Worm (Caenorhabditis elegans) whole organism, L2 larva: Measurements from ENCODE around the gene F16F9.4.

Experiments
- C34F6.9 ChIP-seq: fragments of 150-350 bp; optimal IDR thresholded peaks from 2 replicates; lab custom pipeline; 2014; ENCODE audit warnings: missing biosample characterization, missing genetic modification characterization
- F13H6.1 ChIP-seq: sonication (generic microtip); optimal IDR thresholded peaks from 2 replicates; lab custom pipeline; 2016; ENCODE audit warnings: missing genetic modification characterization, missing compliant biosample characterization
- R02D3.7 ChIP-seq: fragments of 150-350 bp; optimal IDR thresholded peaks from 2 replicates; lab custom pipeline; 2014; ENCODE audit warnings: missing biosample characterization, missing genetic modification characterization
- Y55F3AM.14 ChIP-seq: fragments of 200-800 bp; sonication (Bioruptor generic); optimal IDR thresholded peaks from 2 replicates; lab custom pipeline; 2018; ENCODE audit warnings: mild to moderate bottlenecking, missing genetic modification characterization, missing compliant biosample characterization
- ZK546.5 ChIP-seq: sonication (generic microtip); optimal IDR thresholded peaks from 2 replicates; lab custom pipeline; 2017; ENCODE audit warnings: missing biosample characterization, missing genetic modification characterization
- alr-1 ChIP-seq: fragments of 150-350 bp; optimal IDR thresholded peaks from 2 replicates; lab custom pipeline; 2014; ENCODE audit warnings: missing biosample characterization, missing genetic modification characterization
- aly-2 ChIP-seq: fragments of 150-350 bp; optimal IDR thresholded peaks from 2 replicates; lab custom pipeline; 2014; ENCODE audit warnings: missing biosample characterization, missing genetic modification characterization
- ama-1 ChIP-seq: fragments of 150-350 bp; optimal IDR thresholded peaks from 2 replicates; lab custom pipeline; 2018; ENCODE audit warnings: inconsistent platforms
- blmp-1 ChIP-seq: sonication (generic microtip); optimal IDR thresholded peaks from 2 replicates; lab custom pipeline; 2017; ENCODE audit warnings: missing genetic modification characterization, mild to moderate bottlenecking, missing compliant biosample characterization, antibody characterized with exemption, moderate library complexity; ENCODE audit not compliant: insufficient read depth
- ceh-16 ChIP-seq: fragments of 150-350 bp; optimal IDR thresholded peaks from 2 replicates; lab custom pipeline; 2014; ENCODE audit warnings: missing biosample characterization, missing genetic modification characterization
- ceh-82 ChIP-seq: fragments of 150-350 bp; optimal IDR thresholded peaks from 2 replicates; lab custom pipeline; 2014; ENCODE audit warnings: missing biosample characterization, missing genetic modification characterization
- crh-2 ChIP-seq: sonication (generic microtip); optimal IDR thresholded peaks from 2 replicates; lab custom pipeline; 2017; ENCODE audit warnings: missing biosample characterization, missing genetic modification characterization
- dmd-4 ChIP-seq: sonication (generic microtip); optimal IDR thresholded peaks from 2 replicates; lab custom pipeline; 2017; ENCODE audit warnings: missing biosample characterization, missing genetic modification characterization
- egl-27 ChIP-seq: sonication (generic microtip); optimal IDR thresholded peaks from 3 replicates; lab custom pipeline; 2017; ENCODE audit warnings: missing biosample characterization, missing genetic modification reagents, missing genetic modification characterization
- elt-1 ChIP-seq: fragments of 150-350 bp; optimal IDR thresholded peaks from 2 replicates; lab custom pipeline; 2014; ENCODE audit warnings: missing biosample characterization, missing genetic modification characterization
- elt-3 ChIP-seq: sonication (generic microtip); optimal IDR thresholded peaks from 2 replicates; lab custom pipeline; 2017; ENCODE audit warnings: missing biosample characterization, missing genetic modification characterization
- fos-1 ChIP-seq: fragments of 150-350 bp; optimal IDR thresholded peaks from 2 replicates; lab custom pipeline; 2014; ENCODE audit warnings: missing biosample characterization, missing genetic modification characterization
- gmeb-1 ChIP-seq: fragments of 150-350 bp; optimal IDR thresholded peaks from 2 replicates; lab custom pipeline; 2014; ENCODE audit warnings: missing biosample characterization, missing genetic modification characterization
- lin-11 ChIP-seq: fragments of 150-350 bp; sonication (generic microtip); optimal IDR thresholded peaks from 2 replicates; lab custom pipeline; 2014; ENCODE audit warnings: missing biosample characterization, missing genetic modification characterization, inconsistent platforms, mixed read lengths
- lin-13 ChIP-seq: fragments of 150-350 bp; optimal IDR thresholded peaks from 2 replicates; lab custom pipeline; 2014; ENCODE audit warnings: missing biosample characterization, missing genetic modification reagents, missing genetic modification characterization
- lin-39 ChIP-seq: fragments of 150-350 bp; optimal IDR thresholded peaks from 2 replicates; lab custom pipeline; 2014; ENCODE audit warnings: missing biosample characterization, missing genetic modification reagents, missing genetic modification characterization
- lsy-2 ChIP-seq, 2 experiments: fragments of 150-350 bp in 1 of 2; sonication (generic microtip) in 1 of 2; optimal IDR thresholded peaks; 2 replicates each; lab custom pipeline; 2014 to 2017; ENCODE audit warnings: missing biosample characterization in 2 of 2, missing genetic modification characterization in 2 of 2
- mab-5 ChIP-seq: fragments of 150-350 bp; optimal IDR thresholded peaks from 2 replicates; lab custom pipeline; 2014; ENCODE audit warnings: missing biosample characterization, missing genetic modification characterization
- mbf-1 ChIP-seq: sonication (generic microtip); optimal IDR thresholded peaks from 2 replicates; lab custom pipeline; 2017; ENCODE audit warnings: missing biosample characterization, missing genetic modification characterization
- mdl-1 ChIP-seq, 2 experiments: fragments of 150-350 bp in 1 of 2; sonication (generic microtip) in 1 of 2; optimal IDR thresholded peaks; 2 replicates each; lab custom pipeline; 2017; ENCODE audit warnings: missing biosample characterization in 2 of 2, missing genetic modification characterization in 2 of 2
- nhr-10 ChIP-seq: sonication (generic microtip); optimal IDR thresholded peaks from 2 replicates; lab custom pipeline; 2017; ENCODE audit warnings: missing biosample characterization, missing genetic modification characterization
- nhr-11 ChIP-seq: fragments of 150-350 bp; optimal IDR thresholded peaks from 2 replicates; lab custom pipeline; 2014; ENCODE audit warnings: missing biosample characterization, missing genetic modification characterization
- nhr-12 ChIP-seq: fragments of 150-350 bp; optimal IDR thresholded peaks from 2 replicates; lab custom pipeline; 2014; ENCODE audit warnings: missing biosample characterization, missing genetic modification characterization
- nhr-129 ChIP-seq: fragments of 150-350 bp; optimal IDR thresholded peaks from 2 replicates; lab custom pipeline; 2014; ENCODE audit warnings: missing biosample characterization, missing genetic modification characterization
- nhr-21 ChIP-seq: fragments of 150-350 bp; optimal IDR thresholded peaks from 2 replicates; lab custom pipeline; 2014; ENCODE audit warnings: missing biosample characterization, missing genetic modification characterization
- nhr-23 ChIP-seq: fragments of 150-350 bp; optimal IDR thresholded peaks from 2 replicates; lab custom pipeline; 2014; ENCODE audit warnings: missing biosample characterization, missing genetic modification reagents, missing genetic modification characterization
- nhr-237 ChIP-seq: fragments of 150-350 bp; optimal IDR thresholded peaks from 2 replicates; lab custom pipeline; 2014; ENCODE audit warnings: missing biosample characterization, missing genetic modification characterization
- nhr-25 ChIP-seq: fragments of 150-350 bp; sonication (generic microtip); optimal IDR thresholded peaks from 3 replicates; lab custom pipeline; 2014; ENCODE audit warnings: missing biosample characterization, missing genetic modification characterization
- nhr-6 ChIP-seq: fragments of 150-350 bp; optimal IDR thresholded peaks from 2 replicates; lab custom pipeline; 2014; ENCODE audit warnings: missing biosample characterization, missing genetic modification characterization
- nhr-77 ChIP-seq: fragments of 150-350 bp; optimal IDR thresholded peaks from 2 replicates; lab custom pipeline; 2014; ENCODE audit warnings: missing biosample characterization, missing genetic modification characterization
- peb-1 ChIP-seq: fragments of 150-350 bp; optimal IDR thresholded peaks from 2 replicates; lab custom pipeline; 2014; ENCODE audit warnings: missing biosample characterization, missing genetic modification characterization
- sem-4 ChIP-seq: fragments of 150-350 bp; optimal IDR thresholded peaks from 2 replicates; lab custom pipeline; 2014; ENCODE audit warnings: missing biosample characterization, missing genetic modification reagents, missing genetic modification characterization
- skn-1 ChIP-seq: sonication (generic microtip); optimal IDR thresholded peaks from 2 replicates; lab custom pipeline; 2017; ENCODE audit warnings: missing biosample characterization, missing genetic modification characterization
- sma-3 ChIP-seq: sonication (generic microtip); optimal IDR thresholded peaks from 2 replicates; lab custom pipeline; 2016; ENCODE audit warnings: missing genetic modification reagents, missing genetic modification characterization, missing compliant biosample characterization
- sma-9 ChIP-seq, 2 experiments: fragments of 150-350 bp in 1 of 2; sonication (generic microtip) in 1 of 2; optimal IDR thresholded peaks; 2 replicates each; lab custom pipeline; 2014 to 2016; ENCODE audit warnings: missing genetic modification characterization in 2 of 2, mild to moderate bottlenecking in 1 of 2, missing biosample characterization in 1 of 2, missing compliant biosample characterization in 1 of 2, missing genetic modification reagents in 1 of 2, moderate library complexity in 1 of 2
- snpc-4 ChIP-seq: fragments of 150-350 bp; optimal IDR thresholded peaks from 2 replicates; lab custom pipeline; 2014; ENCODE audit warnings: missing biosample characterization, missing genetic modification characterization
- unc-39 ChIP-seq: fragments of 150-350 bp; optimal IDR thresholded peaks from 2 replicates; lab custom pipeline; 2014; ENCODE audit warnings: missing biosample characterization, missing genetic modification characterization
- unc-55 ChIP-seq: fragments of 150-350 bp; sonication (generic microtip); optimal IDR thresholded peaks from 3 replicates; lab custom pipeline; 2014; ENCODE audit warnings: missing biosample characterization, missing genetic modification reagents, missing genetic modification characterization
- unc-62 ChIP-seq: fragments of 150-350 bp; optimal IDR thresholded peaks from 2 replicates; lab custom pipeline; 2014; ENCODE audit warnings: missing biosample characterization, missing genetic modification reagents, missing genetic modification characterization
- zag-1 ChIP-seq: fragments of 150-350 bp; optimal IDR thresholded peaks from 2 replicates; lab custom pipeline; 2014; ENCODE audit warnings: missing biosample characterization, missing genetic modification characterization
- ztf-1 ChIP-seq: fragments of 200-800 bp; sonication (Bioruptor generic); conservative IDR thresholded peaks from 2 replicates; pipeline ENCODE4 v1.3.6; 2022; ENCODE audit warnings: missing genetic modification characterization, missing compliant biosample characterization
- ztf-11 ChIP-seq: sonication (generic microtip); optimal IDR thresholded peaks from 2 replicates; lab custom pipeline; 2017; ENCODE audit warnings: missing biosample characterization, missing genetic modification characterization
- ztf-4 ChIP-seq: fragments of 150-350 bp; optimal IDR thresholded peaks from 2 replicates; lab custom pipeline; 2014; ENCODE audit warnings: missing biosample characterization, missing genetic modification characterization

F16F9.4 gene

ce11 chrX:8422020-8422419 is 41.1 kb downstream of the F16F9.4 start, which contains the start of gene tag-123:
Gene tag-123, minus strand, starts transcription at chrX:8422055.
- no peak for TF ChIP-seq elt-3 (tag; lab: Kevin White, UChicago)
- TF ChIP-seq skn-1 (tag; lab: Kevin White, UChicago): no peak
- TF ChIP-seq mdl-1 (tag; optimal IDR thresholded peaks at IDR 0.05; lab: Kevin White, UChicago): no peak
- TF ChIP-seq nhr-77: no peak
- peak; percentile 66 for TF ChIP-seq fos-1 (tag; lab: Kevin White, UChicago)
- no peak for TF ChIP-seq unc-62
- peak; percentile 41 for TF ChIP-seq sma-3 (GFP tag; lab: Kevin White, UChicago)
- TF ChIP-seq ztf-1 (GFP tag; lab: Robert Waterston, UW): no peak
- no peak for TF ChIP-seq nhr-23 (tag; lab: Kevin White, UChicago)
- peak; percentile 50 for TF ChIP-seq sma-9 (GFP tag; optimal IDR thresholded peaks at IDR 0.05; lab: Kevin White, UChicago)
- TF ChIP-seq sma-9 (tag; optimal IDR thresholded peaks at IDR 0.05; lab: Kevin White, UChicago): no peak
- TF ChIP-seq nhr-11 (tag; lab: Kevin White, UChicago): no peak
- peak; percentile 99 for TF ChIP-seq crh-2
- no peak for TF ChIP-seq ZK546.5 (tag; lab: Kevin White, UChicago)
- TF ChIP-seq nhr-237 (tag; lab: Kevin White, UChicago): no peak
- peak; percentile 49 for TF ChIP-seq nhr-21
- TF ChIP-seq unc-39: no peak
- TF ChIP-seq aly-2 (tag; lab: Kevin White, UChicago): no peak
- no peak for TF ChIP-seq nhr-12 (tag; lab: Kevin White, UChicago)
- TF ChIP-seq ztf-11 (tag; lab: Kevin White, UChicago): no peak
- TF ChIP-seq ztf-4 (tag; lab: Kevin White, UChicago): no peak
- peak; percentile 56 for TF ChIP-seq nhr-129 (tag; lab: Kevin White, UChicago)
- TF ChIP-seq lin-11 (tag; lab: Kevin White, UChicago): peak; percentile 64
- TF ChIP-seq ama-1 (lab: Kevin White, UChicago): no peak
- TF ChIP-seq zag-1 (tag; lab: Kevin White, UChicago): no peak
- peak; percentile 77 for TF ChIP-seq R02D3.7 (tag; lab: Kevin White, UChicago)
- no peak for TF ChIP-seq ceh-82
- TF ChIP-seq mbf-1 (tag; lab: Kevin White, UChicago): no peak
- TF ChIP-seq Y55F3AM.14 (GFP tag; lab: Kevin White, UChicago): no peak
- no peak for TF ChIP-seq lin-39
- peak; percentile 66 for TF ChIP-seq lin-13 (GFP tag; lab: Kevin White, UChicago)
- TF ChIP-seq peb-1 (tag; lab: Kevin White, UChicago): no peak
- TF ChIP-seq snpc-4: peak; percentile 62
- peak; percentile 70 for TF ChIP-seq unc-55 (GFP tag; lab: Kevin White, UChicago)
- TF ChIP-seq blmp-1 (tag; lab: Kevin White, UChicago): no peak
- no peak for TF ChIP-seq egl-27
- no peak for TF ChIP-seq elt-1 (tag; lab: Kevin White, UChicago)
- TF ChIP-seq ceh-16 (tag; lab: Kevin White, UChicago): no peak
- TF ChIP-seq nhr-6 (tag; lab: Kevin White, UChicago): no peak
- TF ChIP-seq gmeb-1 (tag; lab: Kevin White, UChicago): peak; percentile 56
- TF ChIP-seq sem-4 (tag; lab: Kevin White, UChicago): peak; percentile 52
- peak; percentile 52 for TF ChIP-seq mab-5 (tag; lab: Kevin White, UChicago)
- TF ChIP-seq F13H6.1 (tag; lab: Kevin White, UChicago): peak; percentile 32
- peak in 1 of 2 experiments; percentile 73 for TF ChIP-seq lsy-2 (tag; optimal IDR thresholded peaks at IDR 0.05; lab: Kevin White, UChicago)
- no peak for TF ChIP-seq alr-1 (tag; lab: Kevin White, UChicago)
- TF ChIP-seq dmd-4 (tag; lab: Kevin White, UChicago): no peak
- no peak for TF ChIP-seq nhr-10 (tag; lab: Kevin White, UChicago)
- peak; percentile 69 for TF ChIP-seq C34F6.9 (tag; lab: Kevin White, UChicago)
- peak; percentile 33 for TF ChIP-seq nhr-25 (tag; lab: Kevin White, UChicago)
- TF ChIP-seq, all 48 proteins: peak for 18
